Fruit fly (Drosophila melanogaster) whole organism: Measurements from ENCODE around the gene CG15882.

Source experiments
- CG8478 ChIP-seq: fragments of >200 bp; optimal IDR thresholded peaks from 2 replicates; lab custom pipeline; 2018; ENCODE audit warnings: inconsistent platforms
- Dll ChIP-seq: fragments of >200 bp; optimal IDR thresholded peaks from 2 replicates; lab custom pipeline; 2017
- EcR ChIP-seq, 2 experiments: fragments of >200 bp; optimal IDR thresholded peaks; 2 replicates each; lab custom pipeline; 2017; ENCODE audit warnings: missing biosample characterization in 2 of 2, missing genetic modification characterization in 2 of 2, missing genetic modification reagents in 2 of 2
- pan ChIP-seq: fragments of >200 bp; optimal IDR thresholded peaks from 2 replicates; lab custom pipeline; 2017
- psq ChIP-seq: fragments of >200 bp; optimal IDR thresholded peaks from 2 replicates; lab custom pipeline; 2017
- usp ChIP-seq: fragments of >200 bp; optimal IDR thresholded peaks from 2 replicates; lab custom pipeline; 2017; ENCODE audit warnings: missing biosample characterization, missing genetic modification characterization, mixed read lengths

DNA sequence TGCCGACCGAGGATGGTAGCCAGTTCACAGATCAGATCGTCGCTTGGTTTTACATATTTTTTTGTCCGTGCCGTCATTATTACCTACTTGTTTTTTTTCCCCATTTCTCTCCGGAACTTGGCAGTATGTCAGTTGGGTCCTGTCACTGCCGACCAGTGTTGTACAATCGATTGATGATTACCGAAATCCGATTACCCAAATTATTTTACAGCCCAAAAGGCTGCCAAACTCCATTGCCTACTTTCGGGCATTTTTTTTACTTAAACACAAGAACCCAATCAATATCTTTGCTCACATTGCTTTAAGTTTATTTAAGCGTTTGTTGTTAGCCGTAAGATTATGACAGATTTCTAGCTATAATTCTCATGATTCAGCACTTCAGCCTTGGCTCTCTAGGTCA is 46.6 kb upstream of the CG15882 start, which contains the start of gene Inx5:
- TF ChIP-seq pan (lab: Kevin White, UChicago): no peak
- TF ChIP-seq CG8478 (lab: Kevin White, UChicago): no peak
- no peak for TF ChIP-seq EcR (GFP tag; optimal IDR thresholded peaks at IDR 0.05; lab: Kevin White, UChicago)
- TF ChIP-seq psq (lab: Kevin White, UChicago): no peak
- no peak for TF ChIP-seq usp (GFP tag; lab: Kevin White, UChicago)
- TF ChIP-seq Dll: no peak
